Fruit fly (Drosophila melanogaster): ENCODE results near the gene Ids.

Gene Ids

DNA sequence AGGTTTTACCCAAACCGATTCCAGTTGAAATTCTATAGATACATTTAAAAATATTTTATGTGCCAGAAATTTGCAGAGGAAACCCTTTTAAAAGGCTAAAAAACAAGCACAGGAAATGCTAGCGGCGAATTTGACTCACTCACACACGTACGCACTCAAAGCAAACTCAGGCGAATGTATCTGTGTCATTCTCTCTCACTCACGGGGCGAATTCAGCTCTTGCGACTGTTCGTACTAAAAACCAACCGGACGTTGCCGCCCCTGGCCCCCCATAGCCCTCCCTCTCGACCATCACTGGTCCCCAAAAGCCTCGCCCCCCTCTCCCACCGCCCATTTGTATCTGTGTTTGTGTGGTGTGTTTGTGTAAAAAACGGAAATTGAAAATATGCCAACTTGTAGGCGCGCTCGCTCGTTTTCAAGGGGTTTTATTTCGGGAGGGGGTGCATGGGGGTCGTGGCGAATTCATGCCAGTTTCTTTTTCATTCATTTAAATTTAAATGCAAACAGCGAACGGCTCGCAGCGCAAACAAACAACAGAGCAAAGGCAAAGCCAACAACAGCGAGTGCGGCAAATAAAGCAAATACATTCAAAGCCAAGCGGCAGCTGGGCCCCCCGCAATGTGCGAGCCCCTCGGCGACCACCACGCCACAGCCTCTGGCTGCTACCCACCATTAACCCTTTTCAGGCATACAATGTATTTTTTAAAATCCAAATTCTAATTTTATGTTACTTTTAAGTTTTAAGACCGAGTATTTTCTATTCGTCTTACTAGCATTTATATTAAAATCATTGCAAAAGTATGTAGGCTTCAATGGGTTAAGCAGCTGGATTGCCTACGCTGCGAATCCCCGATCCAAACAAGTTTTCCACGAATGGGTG lies 40.4 kb downstream of the Ids start (continued):
- TF ChIP-seq CG7368 (GFP tag; optimal IDR thresholded peaks at IDR 0.05) (peak; percentile 25), CG32006 (GFP tag; optimal IDR thresholded peaks at IDR 0.05) (peak; percentile 98), Sox14 (GFP tag; optimal IDR thresholded peaks at IDR 0.05) (peak; percentile 93), Lpt (GFP tag; optimal IDR thresholded peaks at IDR 0.05) (peak; percentile 86), CG1621 (tag; optimal IDR thresholded peaks at IDR 0.05) (peak; percentile 60), Hr38 (GFP tag; optimal IDR thresholded peaks at IDR 0.05) (peak; percentile 71), CG10631 (GFP tag; optimal IDR thresholded peaks at IDR 0.05) (peak; percentile 93), svp (GFP tag) (peak; percentile 82), topi (GFP tag; optimal IDR thresholded peaks at IDR 0.05) (peak; percentile 77), Smox (GFP tag; optimal IDR thresholded peaks at IDR 0.05) (peak; percentile 63), net (GFP tag; optimal IDR thresholded peaks at IDR 0.05) (peak; percentile 84), CG6163 (GFP tag; IDR thresholded peaks at IDR 0.05) (peak; percentile 97), fd59A (GFP tag; optimal IDR thresholded peaks at IDR 0.05) (peak; percentile 65), CG3919 (GFP tag; optimal IDR thresholded peaks at IDR 0.05) (peak; percentile 83), dac (GFP tag; optimal IDR thresholded peaks at IDR 0.05) (peak; percentile 94), CG3032 (tag; optimal IDR thresholded peaks at IDR 0.05) (peak; percentile 76), Hr4 (GFP tag; optimal IDR thresholded peaks at IDR 0.05) (peak; percentile 98), pdm3 (GFP tag; optimal IDR thresholded peaks at IDR 0.05) (peak; percentile 90), esn (GFP tag; optimal IDR thresholded peaks at IDR 0.05) (peak; percentile 80), CG11294 (GFP tag; IDR thresholded peaks at IDR 0.05) (peak; percentile 95), CG8319 (GFP tag; optimal IDR thresholded peaks at IDR 0.05) (no peak), CG16779 (tag; optimal IDR thresholded peaks at IDR 0.05) (peak; percentile 56), eg (GFP tag; IDR thresholded peaks at IDR 0.05) (peak; percentile 99), CG34406 (GFP tag; optimal IDR thresholded peaks at IDR 0.05) (peak; percentile 26), dsx (GFP tag; optimal IDR thresholded peaks at IDR 0.05; ENCODE audit: poor library complexity, severe bottlenecking) (peak; percentile 85), CG15336 (GFP tag; IDR thresholded peaks at IDR 0.05) (peak; percentile 99), Eip75B (GFP tag; optimal IDR thresholded peaks at IDR 0.05) (peak; percentile 85)

DNA sequence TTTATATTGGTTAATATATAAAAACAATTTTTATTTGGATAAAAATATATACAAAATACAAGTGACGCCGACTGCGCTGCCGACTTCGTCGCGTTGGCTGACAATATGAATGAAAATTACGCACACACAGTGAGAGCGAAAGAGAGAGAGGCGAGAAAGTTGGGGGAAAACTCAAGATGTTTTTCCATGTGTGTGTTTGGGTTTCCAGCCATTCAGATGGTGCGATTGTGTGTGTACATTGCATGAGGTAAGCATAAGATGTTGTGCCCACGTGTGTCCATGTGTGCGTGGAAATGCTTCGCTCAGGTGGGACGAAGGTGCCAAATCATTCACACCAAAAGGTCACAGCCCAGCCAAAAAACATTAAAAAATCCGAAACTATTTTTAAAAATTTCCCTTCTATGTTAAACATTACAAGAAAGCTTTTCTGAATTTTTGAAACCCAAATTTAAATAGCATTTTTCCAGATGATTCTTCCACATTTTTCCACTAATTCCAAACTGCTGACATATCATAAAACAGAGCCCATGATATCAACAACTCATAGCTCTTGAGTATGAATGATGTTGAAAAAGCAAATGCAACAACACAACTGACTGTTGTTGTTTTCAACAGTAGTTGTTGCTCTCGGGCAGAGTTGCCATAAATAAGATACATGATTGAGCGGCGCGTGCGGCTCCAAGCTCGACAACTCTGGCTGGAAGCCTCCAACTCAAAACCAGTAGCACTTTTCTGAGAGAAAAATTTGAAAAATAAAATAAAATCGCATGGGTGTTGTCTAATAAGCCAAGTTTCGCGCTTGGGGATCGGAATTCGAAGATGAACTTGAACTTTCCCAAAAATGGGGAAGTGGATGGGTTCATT lies 41.5 kb downstream of the Ids start:
- TF ChIP-seq CG6276 (GFP tag; optimal IDR thresholded peaks at IDR 0.05) (peak; percentile 9), Sox15 (GFP tag; optimal IDR thresholded peaks at IDR 0.05) (no peak), Lpt (GFP tag; optimal IDR thresholded peaks at IDR 0.05) (no peak), spab (GFP tag; optimal IDR thresholded peaks at IDR 0.05) (no peak), salr (GFP tag; optimal IDR thresholded peaks at IDR 0.05) (peak in 1 of 2 experiments; percentile 62), net (GFP tag; optimal IDR thresholded peaks at IDR 0.05) (no peak), pdm3 (GFP tag; optimal IDR thresholded peaks at IDR 0.05) (peak; percentile 14), CG8119 (GFP tag; IDR thresholded peaks at IDR 0.05) (peak; percentile 51; the same call in 2 of the 3 replicates), fkh (GFP tag; optimal IDR thresholded peaks at IDR 0.05) (peak; percentile 44), CG15336 (GFP tag; IDR thresholded peaks at IDR 0.05) (peak; percentile 68), OdsH (GFP tag; optimal IDR thresholded peaks at IDR 0.05) (peak; percentile 31), cyc (GFP tag; optimal IDR thresholded peaks at IDR 0.05) (no peak), CG32006 (GFP tag; optimal IDR thresholded peaks at IDR 0.05) (peak; percentile 82), dac (GFP tag; optimal IDR thresholded peaks at IDR 0.05) (peak; percentile 8), Eip78C (GFP tag) (peak; percentile 72), CG10631 (GFP tag; optimal IDR thresholded peaks at IDR 0.05) (peak; percentile 48), CG3919 (GFP tag; optimal IDR thresholded peaks at IDR 0.05) (peak; percentile 1), CG4318 (GFP tag; optimal IDR thresholded peaks at IDR 0.05) (peak; percentile 44), lz (GFP tag; optimal IDR thresholded peaks at IDR 0.05) (peak; percentile 14), ss (GFP tag; optimal IDR thresholded peaks at IDR 0.05) (no peak), Hr4 (GFP tag; optimal IDR thresholded peaks at IDR 0.05) (peak; percentile 80)
